Worm (Caenorhabditis elegans) whole organism, L1 larva: ENCODE results near the gene F02C12.1.
A peak's percentile ranks its signal among the peaks of the same experiment; 100 is the strongest.

Experiments
- ces-1 ChIP-seq: fragments of 150-350 bp; optimal IDR thresholded peaks from 2 replicates; lab custom pipeline; 2014; ENCODE audit warnings: missing biosample characterization, missing genetic modification reagents, missing genetic modification characterization
- hlh-17 ChIP-seq: fragments of 200-800 bp; sonication (Bioruptor generic); optimal IDR thresholded peaks from 2 replicates; lab custom pipeline; 2018; ENCODE audit warnings: missing genetic modification characterization, mild to moderate bottlenecking, missing compliant biosample characterization, moderate library complexity, borderline replicate concordance
- lin-13 ChIP-seq: fragments of 150-350 bp; optimal IDR thresholded peaks from 2 replicates; lab custom pipeline; 2014; ENCODE audit warnings: missing biosample characterization, missing genetic modification reagents, missing genetic modification characterization
- lsy-2 ChIP-seq, 2 experiments: fragments of 150-350 bp; optimal IDR thresholded peaks; 2 replicates each; lab custom pipeline; 2014; ENCODE audit warnings: missing biosample characterization in 2 of 2, missing genetic modification characterization in 2 of 2
- mep-1 ChIP-seq: fragments of 150-350 bp; optimal IDR thresholded peaks from 2 replicates; lab custom pipeline; 2014; ENCODE audit warnings: missing biosample characterization, missing genetic modification characterization
- nhr-11 ChIP-seq: fragments of 150-350 bp; optimal IDR thresholded peaks from 2 replicates; lab custom pipeline; 2014; ENCODE audit warnings: missing biosample characterization, missing genetic modification characterization
- pag-3 ChIP-seq: sonication (generic microtip); optimal IDR thresholded peaks from 2 replicates; lab custom pipeline; 2017; ENCODE audit warnings: missing genetic modification characterization, mild to moderate bottlenecking, missing compliant biosample characterization, antibody characterized with exemption, borderline replicate concordance; ENCODE audit not compliant: insufficient read depth
- pqm-1 ChIP-seq: sonication (generic microtip); optimal IDR thresholded peaks from 3 replicates; lab custom pipeline; 2017; ENCODE audit warnings: missing biosample characterization, missing genetic modification characterization
- snpc-4 ChIP-seq: fragments of 150-350 bp; optimal IDR thresholded peaks from 2 replicates; lab custom pipeline; 2014; ENCODE audit warnings: missing biosample characterization, missing genetic modification characterization
- sptf-1 ChIP-seq: fragments of 150-350 bp; optimal IDR thresholded peaks from 2 replicates; lab custom pipeline; 2014; ENCODE audit warnings: missing biosample characterization, missing genetic modification characterization
- unc-62 ChIP-seq: fragments of 150-350 bp; optimal IDR thresholded peaks from 2 replicates; lab custom pipeline; 2014; ENCODE audit warnings: missing biosample characterization, missing genetic modification reagents, missing genetic modification characterization
- ztf-11 ChIP-seq, 2 experiments: sonication (generic microtip); optimal IDR thresholded peaks; 2 replicates each; lab custom pipeline; 2016 to 2017; ENCODE audit warnings: missing genetic modification characterization in 2 of 2, missing biosample characterization in 1 of 2, missing compliant biosample characterization in 1 of 2
- ztf-4 ChIP-seq: fragments of 150-350 bp; optimal IDR thresholded peaks from 2 replicates; lab custom pipeline; 2014; ENCODE audit warnings: missing biosample characterization, missing genetic modification characterization

DNA sequence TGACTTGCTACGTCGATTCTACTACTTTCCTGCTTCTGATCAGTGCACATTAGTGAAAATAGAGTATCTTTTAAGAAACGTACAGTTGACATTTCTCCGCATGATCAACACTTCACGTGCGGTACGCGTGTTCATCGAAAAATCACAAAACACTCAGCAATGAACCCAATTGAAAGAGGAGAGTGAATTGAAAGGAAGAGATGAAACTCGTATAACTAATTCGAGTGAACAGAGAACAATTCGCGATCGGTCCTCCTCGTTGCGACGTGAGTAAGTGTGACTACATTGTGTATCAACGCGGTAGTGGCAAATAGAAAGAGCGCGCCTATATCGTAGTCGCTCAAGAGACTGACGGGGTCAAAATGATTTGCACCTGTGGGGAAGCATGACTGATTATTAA lies 48.4 kb upstream of the F02C12.1 start:
- TF ChIP-seq ztf-11 (tag; optimal IDR thresholded peaks at IDR 0.05; lab: Kevin White, UChicago), result no peak
- peak; percentile 65 for TF ChIP-seq mep-1 (tag; lab: Kevin White, UChicago)
- no peak for TF ChIP-seq snpc-4 (tag; lab: Kevin White, UChicago)
- TF ChIP-seq ztf-4 (tag; lab: Kevin White, UChicago), result peak; percentile 72
- TF ChIP-seq lin-13 (GFP tag; lab: Kevin White, UChicago), result peak; percentile 38
- no peak for TF ChIP-seq pag-3
- peak; percentile 32 for TF ChIP-seq nhr-11
- TF ChIP-seq ces-1, result no peak
- TF ChIP-seq unc-62 (GFP tag; lab: Kevin White, UChicago), result no peak
- peak; percentile 36 to 79 for TF ChIP-seq lsy-2 (tag; optimal IDR thresholded peaks at IDR 0.05; lab: Kevin White, UChicago)
- TF ChIP-seq pqm-1, result no peak
- no peak for TF ChIP-seq hlh-17 (GFP tag; lab: Kevin White, UChicago)
- TF ChIP-seq sptf-1 (tag; lab: Kevin White, UChicago), result no peak
